Worm (Caenorhabditis elegans) whole organism, L4/young adult: ENCODE results near the gene lap-2.

Experiments
- W03F9.2 ChIP-seq: fragments of 150-350 bp; optimal IDR thresholded peaks from 2 replicates; lab custom pipeline; 2014; ENCODE audit warnings: missing biosample characterization, missing genetic modification characterization
- dao-5 ChIP-seq: sonication (generic microtip); optimal IDR thresholded peaks from 2 replicates; lab custom pipeline; 2016; ENCODE audit warnings: missing genotype, missing genetic modification characterization, moderate library complexity, missing compliant biosample characterization
- him-1 ChIP-seq: sonication (generic microtip); optimal IDR thresholded peaks from 2 replicates; lab custom pipeline; 2016; ENCODE audit warnings: missing genotype, missing genetic modification reagents, missing genetic modification characterization, missing compliant biosample characterization

DNA sequence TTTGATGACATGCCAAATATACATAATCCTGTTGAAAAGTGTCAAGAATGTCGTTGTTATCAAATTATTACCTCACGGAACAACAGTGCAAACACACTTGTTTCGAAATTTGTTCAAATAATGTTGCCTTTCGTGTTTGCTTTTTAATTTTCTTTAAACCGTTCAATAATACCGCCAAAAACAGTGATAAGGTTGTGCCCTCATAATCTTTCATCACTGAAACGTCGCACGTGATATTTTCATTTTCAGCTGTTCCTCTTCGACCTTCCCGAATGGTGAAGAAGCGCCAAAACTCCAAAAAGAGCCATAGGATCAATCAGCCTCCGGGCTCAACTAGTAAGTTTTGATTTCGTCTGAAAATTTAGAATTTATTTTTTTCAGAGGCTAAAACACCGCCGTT lies 41.4 kb upstream of the lap-2 start, which contains the start of gene inft-2:
- TF ChIP-seq dao-5 (tag; lab: Kevin White, UChicago), result no peak
- TF ChIP-seq W03F9.2 (tag; lab: Kevin White, UChicago), result no peak
- TF ChIP-seq him-1 (tag; lab: Kevin White, UChicago), result no peak
